Worm (Caenorhabditis elegans) whole organism, L4/young adult: ENCODE results near the gene cec-2.

Experiments
- W03F9.2 ChIP-seq: fragments of 150-350 bp; optimal IDR thresholded peaks from 2 replicates; lab custom pipeline; 2014; ENCODE audit warnings: missing biosample characterization, missing genetic modification characterization
- dao-5 ChIP-seq: sonication (generic microtip); optimal IDR thresholded peaks from 2 replicates; lab custom pipeline; 2016; ENCODE audit warnings: missing genotype, missing genetic modification characterization, moderate library complexity, missing compliant biosample characterization
- him-1 ChIP-seq: sonication (generic microtip); optimal IDR thresholded peaks from 2 replicates; lab custom pipeline; 2016; ENCODE audit warnings: missing genotype, missing genetic modification reagents, missing genetic modification characterization, missing compliant biosample characterization

cec-2 gene

ce11 chrIV:1170408-1170807 is at the start of gene cec-2:
TSS of gene cec-2 (plus strand) at chrIV:1170708.
- TF ChIP-seq W03F9.2 (tag; lab: Kevin White, UChicago): no peak
- no peak for TF ChIP-seq him-1 (tag; lab: Kevin White, UChicago)
- TF ChIP-seq dao-5: no peak

ce11 chrIV:1120865-1121264 is 49.6 kb upstream of the cec-2 start:
- TF ChIP-seq him-1 (tag; lab: Kevin White, UChicago) (no peak), W03F9.2 (tag; lab: Kevin White, UChicago) (no peak), dao-5 (no peak)

ce11 chrIV:1121511-1121910 is 49.0 kb upstream of the cec-2 start:
- no peak for TF ChIP-seq him-1 (tag; lab: Kevin White, UChicago)
- no peak for TF ChIP-seq dao-5
- TF ChIP-seq W03F9.2 (tag; lab: Kevin White, UChicago): no peak

- no peak for TF ChIP-seq him-1 (tag; lab: Kevin White, UChicago)
- TF ChIP-seq W03F9.2 (tag; lab: Kevin White, UChicago): no peak
- no peak for TF ChIP-seq dao-5
These were observed 47.2 kb upstream of the cec-2 start for ce11 chrIV:1123357-1123756.

ce11 chrIV:1124741-1125140 is 45.8 kb upstream of the cec-2 start, which contains the start of gene perm-4:
TSS of gene perm-4 (minus strand) at chrIV:1125107.
- TF ChIP-seq him-1 (tag; lab: Kevin White, UChicago) (no peak), W03F9.2 (tag; lab: Kevin White, UChicago) (no peak), dao-5 (no peak)

ce11 chrIV:1126490-1126889 is 44.0 kb upstream of the cec-2 start, which contains the start of gene perm-2:
TSS of gene perm-2 (plus strand) at chrIV:1126790.
- TF ChIP-seq him-1 (tag; lab: Kevin White, UChicago): no peak
- no peak for TF ChIP-seq W03F9.2 (tag; lab: Kevin White, UChicago)
- TF ChIP-seq dao-5: no peak

- TF ChIP-seq W03F9.2 (tag; lab: Kevin White, UChicago) (no peak), dao-5 (no peak), him-1 (tag; lab: Kevin White, UChicago) (no peak)
These were observed 42.7 kb upstream of the cec-2 start for ce11 chrIV:1127852-1128251.

ce11 chrIV:1136658-1137057 is 33.9 kb upstream of the cec-2 start, which contains the start of gene C44B12.6:
TSS of gene C44B12.6 (minus strand) at chrIV:1136758.
- TF ChIP-seq W03F9.2 (tag; lab: Kevin White, UChicago) (no peak), dao-5 (no peak), him-1 (tag; lab: Kevin White, UChicago) (no peak)

ce11 chrIV:1147594-1147993 is 22.9 kb upstream of the cec-2 start:
- TF ChIP-seq dao-5: no peak
- no peak for TF ChIP-seq him-1 (tag; lab: Kevin White, UChicago)
- no peak for TF ChIP-seq W03F9.2 (tag; lab: Kevin White, UChicago)

ce11 chrIV:1148425-1149151 is 21.9 kb upstream of the cec-2 start:
- TF ChIP-seq him-1 (tag; lab: Kevin White, UChicago) (no peak), W03F9.2 (tag; lab: Kevin White, UChicago) (no peak), dao-5 (no peak)

ce11 chrIV:1155206-1155605 is 15.3 kb upstream of the cec-2 start:
- no peak for TF ChIP-seq W03F9.2 (tag; lab: Kevin White, UChicago)
- TF ChIP-seq him-1 (tag; lab: Kevin White, UChicago): no peak
- no peak for TF ChIP-seq dao-5

ce11 chrIV:1157928-1158327 is 12.6 kb upstream of the cec-2 start, which contains the start of gene C50A2.3:
TSS of gene C50A2.3 (minus strand) at chrIV:1158028.
- TF ChIP-seq dao-5 (no peak), him-1 (tag; lab: Kevin White, UChicago) (no peak), W03F9.2 (tag; lab: Kevin White, UChicago) (no peak)

ce11 chrIV:1160386-1160785 is 10.1 kb upstream of the cec-2 start, which contains the start of gene ets-8:
TSS of gene ets-8 (minus strand) at chrIV:1160486.
- TF ChIP-seq him-1 (tag; lab: Kevin White, UChicago) (no peak), dao-5 (no peak), W03F9.2 (tag; lab: Kevin White, UChicago) (no peak)

- no peak for TF ChIP-seq W03F9.2 (tag; lab: Kevin White, UChicago)
- no peak for TF ChIP-seq him-1 (tag; lab: Kevin White, UChicago)
- TF ChIP-seq dao-5: no peak
These were observed 7.4 kb upstream of the cec-2 start, which contains the start of gene C50A2.7 for ce11 chrIV:1163126-1163525. TSS of gene C50A2.7 (plus strand) at chrIV:1163426.
